Worm (Caenorhabditis elegans) whole organism, young adult: ENCODE data around the gene odd-1.
"Not testable (repeated sequence)": the region's sequence is repeated elsewhere in the genome, so short reads cannot be mapped to it uniquely, and the experiment has no call there.

Source experiments
- B0261.1 ChIP-seq: sonication (generic microtip); optimal IDR thresholded peaks from 2 replicates; lab custom pipeline; 2016; ENCODE audit warnings: mild to moderate bottlenecking, missing genetic modification characterization, moderate library complexity, missing compliant biosample characterization
- C06A6.2 ChIP-seq: fragments of 200-800 bp; sonication (Bioruptor generic); conservative IDR thresholded peaks from 2 replicates; pipeline ENCODE4 v1.3.6; 2022; ENCODE audit warnings: missing genetic modification characterization, missing compliant biosample characterization
- F10E7.11 ChIP-seq: sonication (generic microtip); optimal IDR thresholded peaks from 2 replicates; lab custom pipeline; 2017; ENCODE audit warnings: mild to moderate bottlenecking, missing genetic modification characterization, moderate library complexity, missing compliant biosample characterization
- F22D6.2 ChIP-seq: sonication (generic microtip); optimal IDR thresholded peaks from 2 replicates; lab custom pipeline; 2016; ENCODE audit warnings: mild to moderate bottlenecking, missing genetic modification characterization, missing compliant biosample characterization
- F33H1.4 ChIP-seq: fragments of 200-800 bp; sonication (Bioruptor generic); IDR thresholded peaks from 2 replicates; pipeline ENCODE4 v1.3.6; 2022; ENCODE audit warnings: missing genetic modification reagents, missing genetic modification characterization, missing compliant biosample characterization
- F37B4.10 ChIP-seq: fragments of 200-800 bp; sonication (Bioruptor generic); IDR thresholded peaks from 2 replicates; pipeline ENCODE4 v1.3.6; 2022; ENCODE audit warnings: missing genetic modification characterization, missing compliant biosample characterization
- F57A8.1 ChIP-seq: fragments of 200-800 bp; sonication (Bioruptor generic); optimal IDR thresholded peaks from 2 replicates; lab custom pipeline; 2018; ENCODE audit warnings: mild to moderate bottlenecking, missing genetic modification characterization, moderate library complexity, missing compliant biosample characterization
- T07F8.4 ChIP-seq: sonication (generic microtip); optimal IDR thresholded peaks from 2 replicates; lab custom pipeline; 2016; ENCODE audit warnings: mild to moderate bottlenecking, missing genetic modification characterization, moderate library complexity, missing compliant biosample characterization
- attf-5 ChIP-seq: fragments of 200-800 bp; sonication (Bioruptor generic); optimal IDR thresholded peaks from 2 replicates; lab custom pipeline; 2018; ENCODE audit warnings: mild to moderate bottlenecking, missing genetic modification characterization, missing compliant biosample characterization
- attf-6 ChIP-seq: fragments of 200-800 bp; sonication (Bioruptor generic); IDR thresholded peaks from 2 replicates; pipeline ENCODE4 v1.3.6; 2022; ENCODE audit warnings: missing genetic modification reagents, missing genetic modification characterization, missing compliant biosample characterization
- bed-1 ChIP-seq: fragments of 200-800 bp; sonication (Bioruptor generic); IDR thresholded peaks from 2 replicates; pipeline ENCODE4 v1.3.6; 2022; ENCODE audit warnings: missing genetic modification reagents, missing genetic modification characterization, missing compliant biosample characterization
- cebp-1 ChIP-seq, 2 experiments: fragments of 200-800 bp in 1 of 2; sonication (Bioruptor generic) in 1 of 2; sonication (generic microtip) in 1 of 2; IDR thresholded peaks in 1 of 2; optimal IDR thresholded peaks in 1 of 2; 2 replicates each; pipeline versions ENCODE4 v1.3.6 to Lab custom; 2017 to 2022; ENCODE audit warnings: missing compliant biosample characterization in 2 of 2, missing genetic modification characterization in 2 of 2, mild to moderate bottlenecking in 1 of 2, missing genetic modification reagents in 1 of 2, moderate library complexity in 1 of 2
- ceh-79 ChIP-seq: sonication (generic microtip); optimal IDR thresholded peaks from 2 replicates; lab custom pipeline; 2017; ENCODE audit warnings: mild to moderate bottlenecking, missing genetic modification characterization, missing compliant biosample characterization
- die-1 ChIP-seq: sonication (generic microtip); optimal IDR thresholded peaks from 2 replicates; lab custom pipeline; 2016; ENCODE audit warnings: missing genotype, mild to moderate bottlenecking, missing genetic modification characterization, missing compliant biosample characterization
- dpl-1 ChIP-seq: fragments of 150-350 bp; optimal IDR thresholded peaks from 2 replicates; lab custom pipeline; 2014; ENCODE audit warnings: missing biosample characterization, missing genetic modification reagents, missing genetic modification characterization
- gei-17 ChIP-seq: fragments of 200-800 bp; sonication (Bioruptor generic); optimal IDR thresholded peaks from 2 replicates; lab custom pipeline; 2018; ENCODE audit warnings: mild to moderate bottlenecking, missing genetic modification characterization, missing compliant biosample characterization
- hlh-26 ChIP-seq: fragments of 200-800 bp; sonication (Bioruptor generic); conservative IDR thresholded peaks from 2 replicates; pipeline ENCODE4 v1.3.6; 2022; ENCODE audit warnings: missing genetic modification reagents, missing genetic modification characterization, missing compliant biosample characterization
- hmg-1.2 ChIP-seq: fragments of 200-800 bp; sonication (Bioruptor generic); IDR thresholded peaks from 2 replicates; pipeline ENCODE4 v1.3.6; 2022; ENCODE audit warnings: missing genetic modification reagents, missing genetic modification characterization, missing compliant biosample characterization
- hmg-20 ChIP-seq: fragments of 200-800 bp; sonication (Bioruptor generic); IDR thresholded peaks from 2 replicates; pipeline ENCODE4 v1.3.6; 2022; ENCODE audit warnings: missing genetic modification reagents, missing genetic modification characterization, missing compliant biosample characterization
- lin-40 ChIP-seq: sonication (generic microtip); optimal IDR thresholded peaks from 2 replicates; lab custom pipeline; 2016; ENCODE audit warnings: missing genetic modification characterization, mild to moderate bottlenecking, missing compliant biosample characterization, missing genotype, missing genetic modification reagents
- lin-54 ChIP-seq: fragments of 200-800 bp; sonication (Bioruptor generic); optimal IDR thresholded peaks from 2 replicates; lab custom pipeline; 2018; ENCODE audit warnings: mild to moderate bottlenecking, missing genetic modification characterization, missing compliant biosample characterization
- lir-1 ChIP-seq: fragments of 200-800 bp; sonication (Bioruptor generic); conservative IDR thresholded peaks from 2 replicates; pipeline ENCODE4 v1.3.6; 2022; ENCODE audit warnings: missing genetic modification reagents, missing genetic modification characterization, missing compliant biosample characterization
- lsl-1 ChIP-seq: fragments of 200-800 bp; sonication (Bioruptor generic); optimal IDR thresholded peaks from 2 replicates; lab custom pipeline; 2018; ENCODE audit warnings: mild to moderate bottlenecking, missing genetic modification characterization, moderate library complexity, missing compliant biosample characterization
- madf-8 ChIP-seq: fragments of 200-800 bp; sonication (Bioruptor generic); conservative IDR thresholded peaks from 2 replicates; pipeline ENCODE4 v1.3.6; 2022; ENCODE audit warnings: missing genetic modification reagents, missing genetic modification characterization, missing compliant biosample characterization
- nfya-2 ChIP-seq: fragments of 200-800 bp; sonication (Bioruptor generic); IDR thresholded peaks from 2 replicates; pipeline ENCODE4 v1.3.6; 2022; ENCODE audit warnings: missing genetic modification reagents, missing genetic modification characterization, missing compliant biosample characterization
- rec-8 ChIP-seq, 2 experiments: sonication (generic microtip); optimal IDR thresholded peaks; 2 replicates each; lab custom pipeline; 2016; ENCODE audit warnings: mild to moderate bottlenecking in 2 of 2, missing genetic modification characterization in 2 of 2, missing genetic modification reagents in 2 of 2, missing genotype in 2 of 2, missing biosample characterization in 1 of 2, missing compliant biosample characterization in 1 of 2, moderate library complexity in 1 of 2
- rpc-1 ChIP-seq, 2 experiments: fragments of 150-350 bp in 1 of 2; sonication (generic microtip) in 1 of 2; optimal IDR thresholded peaks; 2 replicates each; lab custom pipeline; 2014 to 2018; ENCODE audit warnings: missing biosample characterization in 1 of 2, missing genetic modification characterization in 1 of 2, missing genetic modification reagents in 1 of 2, missing genotype in 1 of 2
- snpc-1.1 ChIP-seq: sonication (generic microtip); optimal IDR thresholded peaks from 2 replicates; lab custom pipeline; 2017; ENCODE audit warnings: missing genetic modification characterization, mild to moderate bottlenecking, missing compliant biosample characterization, antibody characterized with exemption, moderate library complexity, missing genotype, missing genetic modification reagents; ENCODE audit not compliant: insufficient read depth
- snpc-1.3 ChIP-seq: sonication (generic microtip); optimal IDR thresholded peaks from 2 replicates; lab custom pipeline; 2017; ENCODE audit warnings: missing genetic modification characterization, mild to moderate bottlenecking, missing compliant biosample characterization, antibody characterized with exemption, moderate library complexity, missing genotype, missing genetic modification reagents; ENCODE audit not compliant: insufficient read depth
- snpc-3.4 ChIP-seq: sonication (generic microtip); optimal IDR thresholded peaks from 2 replicates; lab custom pipeline; 2017; ENCODE audit warnings: missing genetic modification characterization, mild to moderate bottlenecking, missing compliant biosample characterization, antibody characterized with exemption, moderate library complexity, missing genotype, missing genetic modification reagents
- snpc-4 ChIP-seq, 5 experiments: fragments of 150-350 bp in 1 of 5; sonication (generic microtip) in 4 of 5; optimal IDR thresholded peaks; 2 replicates each; lab custom pipeline; 2014 to 2018; ENCODE audit warnings: missing genetic modification characterization in 5 of 5, missing biosample characterization in 3 of 5, antibody characterized with exemption in 2 of 5, mild to moderate bottlenecking in 2 of 5, missing compliant biosample characterization in 2 of 5, missing genotype in 2 of 5, moderate library complexity in 2 of 5, missing genetic modification reagents in 1 of 5
- tbp1 ChIP-seq: fragments of 200-800 bp; sonication (Bioruptor generic); optimal IDR thresholded peaks from 2 replicates; lab custom pipeline; 2018; ENCODE audit warnings: mild to moderate bottlenecking, missing genetic modification characterization, missing compliant biosample characterization
- ztf-6 ChIP-seq: fragments of 200-800 bp; sonication (Bioruptor generic); IDR thresholded peaks from 2 replicates; pipeline ENCODE4 v1.3.6; 2022; ENCODE audit warnings: missing genetic modification reagents, missing genetic modification characterization, missing compliant biosample characterization

Gene odd-1

ce11 chrIII:7122860-7123259 lies 14.7 kb downstream of the odd-1 start, which contains the start of the genes B0280.9 and rpia-1:
TSS of gene B0280.9 (minus strand) at chrIII:7122895.
TSS of gene rpia-1 (plus strand) at chrIII:7123128.
- TF ChIP-seq snpc-1.1 (tag; lab: Kevin White, UChicago) (peak; percentile 32), rpc-1 (optimal IDR thresholded peaks at IDR 0.05; lab: Kevin White, UChicago) (no peak), rpc-1 (tag; optimal IDR thresholded peaks at IDR 0.05; lab: Kevin White, UChicago) (no peak), F57A8.1 (GFP tag; lab: Kevin White, UChicago) (no peak), gei-17 (GFP tag; lab: Kevin White, UChicago) (no peak), hmg-1.2 (GFP tag; lab: Robert Waterston, UW) (peak; percentile 28; the same call in 1 of the 2 replicates), C06A6.2 (GFP tag; lab: Robert Waterston, UW) (no peak), snpc-3.4 (tag; lab: Kevin White, UChicago) (peak; percentile 12), F10E7.11 (no peak), snpc-4 (GFP tag; optimal IDR thresholded peaks at IDR 0.05; lab: Kevin White, UChicago) (no peak), snpc-4 (tag; optimal IDR thresholded peaks at IDR 0.05; lab: Kevin White, UChicago) (peak in 1 of 4 experiments; percentile 13), cebp-1 (GFP tag; IDR thresholded peaks at IDR 0.05; lab: Robert Waterston, UW) (no peak), cebp-1 (tag; optimal IDR thresholded peaks at IDR 0.05; lab: Kevin White, UChicago) (peak; percentile 6), snpc-1.3 (tag; lab: Kevin White, UChicago) (peak; percentile 41), tbp1 (GFP tag; lab: Kevin White, UChicago) (no peak), F33H1.4 (GFP tag; lab: Robert Waterston, UW) (no peak), bed-1 (no peak), die-1 (tag; lab: Kevin White, UChicago) (no peak), lir-1 (GFP tag; lab: Robert Waterston, UW) (no peak), lin-54 (GFP tag; lab: Kevin White, UChicago) (no peak), dpl-1 (no peak), lsl-1 (peak; percentile 14), attf-5 (GFP tag; lab: Kevin White, UChicago) (no peak), B0261.1 (tag; lab: Kevin White, UChicago) (no peak), F37B4.10 (GFP tag; lab: Robert Waterston, UW) (no peak)

ce11 chrIII:7124364-7124763 lies 16.3 kb downstream of the odd-1 start, which contains the start of gene B0280.2:
TSS of gene B0280.2 (plus strand) at chrIII:7124664.
- TF ChIP-seq hlh-26 (GFP tag; lab: Robert Waterston, UW): no peak
- TF ChIP-seq lin-40 (tag; lab: Kevin White, UChicago): no peak
- TF ChIP-seq rec-8 (tag; optimal IDR thresholded peaks at IDR 0.05; lab: Kevin White, UChicago): no peak
- TF ChIP-seq F22D6.2 (tag; lab: Kevin White, UChicago): no peak
- TF ChIP-seq T07F8.4 (tag; lab: Kevin White, UChicago): no peak
- TF ChIP-seq attf-6 (GFP tag; lab: Robert Waterston, UW): no peak
- no peak for TF ChIP-seq ztf-6 (GFP tag; lab: Robert Waterston, UW)
- no peak for TF ChIP-seq nfya-2 (GFP tag; lab: Robert Waterston, UW)
- no peak for TF ChIP-seq tbp1 (GFP tag; lab: Kevin White, UChicago)
- no peak for TF ChIP-seq madf-8 (GFP tag; lab: Robert Waterston, UW)
- no peak for TF ChIP-seq snpc-4 (GFP tag; optimal IDR thresholded peaks at IDR 0.05; lab: Kevin White, UChicago)
- no peak for TF ChIP-seq snpc-4 (tag; optimal IDR thresholded peaks at IDR 0.05; lab: Kevin White, UChicago)

- not testable (repeated sequence) for TF ChIP-seq hmg-20 (GFP tag; lab: Robert Waterston, UW); B0261.1 (tag; lab: Kevin White, UChicago); ceh-79
Measured at ce11 chrIII:7128601-7129000, 20.5 kb downstream of the odd-1 start, which contains the start of gene viro-2. TSS of gene viro-2 (plus strand) at chrIII:7128901.
